Worm (Caenorhabditis elegans) whole organism, L4 larva: Measurements from ENCODE around the gene gba-2.

Experiments used
- F26F4.8 ChIP-seq: fragments of 200-800 bp; sonication (Bioruptor generic); conservative IDR thresholded peaks from 2 replicates; pipeline ENCODE4 v1.3.6; 2022; ENCODE audit warnings: missing genetic modification characterization, missing compliant biosample characterization
- egl-27 ChIP-seq: sonication (generic microtip); optimal IDR thresholded peaks from 3 replicates; lab custom pipeline; 2017; ENCODE audit warnings: missing biosample characterization, missing genetic modification reagents, missing genetic modification characterization
- lin-15B ChIP-seq: fragments of 150-350 bp; sonication (generic microtip); optimal IDR thresholded peaks from 3 replicates; lab custom pipeline; 2014; ENCODE audit warnings: missing biosample characterization, missing genetic modification characterization
- nhr-41 ChIP-seq: fragments of 200-800 bp; sonication (Bioruptor generic); IDR thresholded peaks from 2 replicates; pipeline ENCODE4 v1.3.6; 2022; ENCODE audit warnings: missing genetic modification reagents, missing genetic modification characterization, missing compliant biosample characterization
- pha-4 ChIP-seq, 2 experiments: fragments of 150-350 bp in 1 of 2; fragments of 200-800 bp in 1 of 2; sonication (Bioruptor generic) in 1 of 2; IDR thresholded peaks in 1 of 2; optimal IDR thresholded peaks in 1 of 2; 2 replicates each; pipeline versions ENCODE4 v1.3.6 to Lab custom; 2014 to 2022; ENCODE audit warnings: missing genetic modification characterization in 2 of 2, missing genetic modification reagents in 2 of 2, missing biosample characterization in 1 of 2, missing compliant biosample characterization in 1 of 2
- sdz-12 ChIP-seq: fragments of 200-800 bp; sonication (Bioruptor generic); optimal IDR thresholded peaks from 2 replicates; lab custom pipeline; 2018; ENCODE audit warnings: mild to moderate bottlenecking, missing genetic modification characterization, missing compliant biosample characterization

- no peak for TF ChIP-seq lin-15B (tag; lab: Kevin White, UChicago)
- TF ChIP-seq F26F4.8, result no peak
- TF ChIP-seq pha-4 (GFP tag; IDR thresholded peaks at IDR 0.05; lab: Robert Waterston, UW), result no peak
- TF ChIP-seq pha-4 (tag; optimal IDR thresholded peaks at IDR 0.05; lab: Kevin White, UChicago), result no peak
- TF ChIP-seq nhr-41 (GFP tag; lab: Robert Waterston, UW), result no peak
- no peak for TF ChIP-seq sdz-12
- TF ChIP-seq egl-27 (tag; lab: Kevin White, UChicago), result no peak
Observed at ce11 chrII:2166376-2166775, 19.9 kb downstream of the gba-2 start, which contains the start of gene C33C12.4.
